Worm (Caenorhabditis elegans) whole organism, young adult: ENCODE data around the gene srd-7.

Experiments
- B0019.2 ChIP-seq: fragments of 200-800 bp; sonication (Bioruptor generic); conservative IDR thresholded peaks from 2 replicates; pipeline ENCODE4 v1.3.6; 2022; ENCODE audit warnings: missing genetic modification reagents, missing genetic modification characterization, missing compliant biosample characterization
- B0035.1 ChIP-seq: sonication (generic microtip); optimal IDR thresholded peaks from 2 replicates; lab custom pipeline; 2016; ENCODE audit warnings: missing genetic modification characterization, mild to moderate bottlenecking, missing compliant biosample characterization, missing genotype, missing genetic modification reagents
- B0261.1 ChIP-seq: sonication (generic microtip); optimal IDR thresholded peaks from 2 replicates; lab custom pipeline; 2016; ENCODE audit warnings: mild to moderate bottlenecking, missing genetic modification characterization, moderate library complexity, missing compliant biosample characterization
- F55B11.4 ChIP-seq: sonication (generic microtip); optimal IDR thresholded peaks from 2 replicates; lab custom pipeline; 2016; ENCODE audit warnings: missing compliant biosample characterization, missing genetic modification characterization, borderline replicate concordance; ENCODE audit not compliant: insufficient read depth
- Y53G8AR.9 ChIP-seq: fragments of 200-800 bp; sonication (Bioruptor generic); conservative IDR thresholded peaks from 2 replicates; pipeline ENCODE4 v1.3.6; 2022; ENCODE audit warnings: missing genetic modification reagents, missing genetic modification characterization, missing compliant biosample characterization
- Y95B8A.8 ChIP-seq: fragments of 200-800 bp; sonication (Bioruptor generic); IDR thresholded peaks from 2 replicates; pipeline ENCODE4 v1.3.6; 2022; ENCODE audit warnings: missing genetic modification reagents, missing genetic modification characterization, missing compliant biosample characterization
- ZK185.1 ChIP-seq: sonication (generic microtip); optimal IDR thresholded peaks from 2 replicates; lab custom pipeline; 2016; ENCODE audit warnings: mild to moderate bottlenecking, missing genetic modification characterization, missing compliant biosample characterization; ENCODE audit not compliant: poor library complexity, severe bottlenecking
- attf-3 ChIP-seq: fragments of 200-800 bp; sonication (Bioruptor generic); conservative IDR thresholded peaks from 2 replicates; pipeline ENCODE4 v1.3.6; 2022; ENCODE audit warnings: missing genetic modification reagents, missing genetic modification characterization, missing compliant biosample characterization
- bed-2 ChIP-seq: fragments of 200-800 bp; sonication (Bioruptor generic); IDR thresholded peaks from 2 replicates; pipeline ENCODE4 v1.3.6; 2022; ENCODE audit warnings: missing genetic modification reagents, missing genetic modification characterization, missing compliant biosample characterization
- cebp-1 ChIP-seq, 2 experiments: fragments of 200-800 bp in 1 of 2; sonication (Bioruptor generic) in 1 of 2; sonication (generic microtip) in 1 of 2; IDR thresholded peaks in 1 of 2; optimal IDR thresholded peaks in 1 of 2; 2 replicates each; pipeline versions ENCODE4 v1.3.6 to Lab custom; 2017 to 2022; ENCODE audit warnings: missing compliant biosample characterization in 2 of 2, missing genetic modification characterization in 2 of 2, mild to moderate bottlenecking in 1 of 2, missing genetic modification reagents in 1 of 2, moderate library complexity in 1 of 2
- ceh-100 ChIP-seq: fragments of 200-800 bp; sonication (Bioruptor generic); IDR thresholded peaks from 2 replicates; pipeline ENCODE4 v1.3.6; 2022; ENCODE audit warnings: missing genetic modification reagents, missing genetic modification characterization, missing compliant biosample characterization
- ceh-27 ChIP-seq: fragments of 200-800 bp; sonication (Bioruptor generic); optimal IDR thresholded peaks from 2 replicates; lab custom pipeline; 2018; ENCODE audit warnings: mild to moderate bottlenecking, missing genetic modification characterization, moderate library complexity, missing compliant biosample characterization
- die-1 ChIP-seq: sonication (generic microtip); optimal IDR thresholded peaks from 2 replicates; lab custom pipeline; 2016; ENCODE audit warnings: missing genotype, mild to moderate bottlenecking, missing genetic modification characterization, missing compliant biosample characterization
- dpff-1 ChIP-seq: sonication (generic microtip); optimal IDR thresholded peaks from 2 replicates; lab custom pipeline; 2017; ENCODE audit warnings: mild to moderate bottlenecking, missing genetic modification characterization, missing compliant biosample characterization
- ekl-4 ChIP-seq: fragments of 200-800 bp; sonication (Bioruptor generic); IDR thresholded peaks from 2 replicates; pipeline ENCODE4 v1.3.6; 2022; ENCODE audit warnings: missing genetic modification reagents, missing genetic modification characterization, missing compliant biosample characterization
- him-1 ChIP-seq: sonication (generic microtip); optimal IDR thresholded peaks from 2 replicates; lab custom pipeline; 2016; ENCODE audit warnings: missing genotype, missing genetic modification reagents, missing genetic modification characterization, missing compliant biosample characterization
- hsf-1 ChIP-seq: fragments of 200-800 bp; sonication (Bioruptor generic); IDR thresholded peaks from 2 replicates; pipeline ENCODE4 v1.3.6; 2022; ENCODE audit warnings: missing genetic modification reagents, missing genetic modification characterization, missing compliant biosample characterization
- let-526 ChIP-seq: fragments of 200-800 bp; sonication (Bioruptor generic); IDR thresholded peaks from 2 replicates; pipeline ENCODE4 v1.3.6; 2022; ENCODE audit warnings: missing genetic modification reagents, missing genetic modification characterization, missing compliant biosample characterization
- let-607 ChIP-seq, 2 experiments: fragments of 200-800 bp in 1 of 2; sonication (Bioruptor generic) in 1 of 2; sonication (generic microtip) in 1 of 2; optimal IDR thresholded peaks; 2 replicates each; lab custom pipeline; 2016 to 2018; ENCODE audit warnings: mild to moderate bottlenecking in 2 of 2, missing compliant biosample characterization in 2 of 2, missing genetic modification characterization in 2 of 2, moderate library complexity in 2 of 2, missing genotype in 1 of 2
- lir-1 ChIP-seq: fragments of 200-800 bp; sonication (Bioruptor generic); conservative IDR thresholded peaks from 2 replicates; pipeline ENCODE4 v1.3.6; 2022; ENCODE audit warnings: missing genetic modification reagents, missing genetic modification characterization, missing compliant biosample characterization
- lsl-1 ChIP-seq: fragments of 200-800 bp; sonication (Bioruptor generic); optimal IDR thresholded peaks from 2 replicates; lab custom pipeline; 2018; ENCODE audit warnings: mild to moderate bottlenecking, missing genetic modification characterization, moderate library complexity, missing compliant biosample characterization
- madf-3 ChIP-seq: fragments of 200-800 bp; sonication (Bioruptor generic); IDR thresholded peaks from 2 replicates; pipeline ENCODE4 v1.3.6; 2022; ENCODE audit warnings: missing genetic modification reagents, missing genetic modification characterization, missing compliant biosample characterization
- nfyb-1 ChIP-seq: fragments of 200-800 bp; sonication (Bioruptor generic); IDR thresholded peaks from 2 replicates; pipeline ENCODE4 v1.3.6; 2022; ENCODE audit warnings: missing genetic modification reagents, missing genetic modification characterization, missing compliant biosample characterization
- nhr-120 ChIP-seq: fragments of 200-800 bp; sonication (Bioruptor generic); IDR thresholded peaks from 2 replicates; pipeline ENCODE4 v1.3.6; 2022; ENCODE audit warnings: missing genetic modification characterization, missing compliant biosample characterization
- nhr-179 ChIP-seq: sonication (generic microtip); optimal IDR thresholded peaks from 2 replicates; lab custom pipeline; 2016; ENCODE audit warnings: mild to moderate bottlenecking, missing genetic modification characterization, missing compliant biosample characterization
- nhr-90 ChIP-seq: sonication (generic microtip); optimal IDR thresholded peaks from 2 replicates; lab custom pipeline; 2016; ENCODE audit warnings: missing genotype, mild to moderate bottlenecking, missing genetic modification characterization, missing compliant biosample characterization
- pha-4 ChIP-seq: fragments of 150-350 bp; sonication (generic microtip); optimal IDR thresholded peaks from 2 replicates; lab custom pipeline; 2014; ENCODE audit warnings: missing biosample characterization, missing genetic modification reagents, missing genetic modification characterization
- snpc-4 ChIP-seq, 5 experiments: fragments of 150-350 bp in 1 of 5; sonication (generic microtip) in 4 of 5; optimal IDR thresholded peaks; 2 replicates each; lab custom pipeline; 2014 to 2018; ENCODE audit warnings: missing genetic modification characterization in 5 of 5, missing biosample characterization in 3 of 5, antibody characterized with exemption in 2 of 5, mild to moderate bottlenecking in 2 of 5, missing compliant biosample characterization in 2 of 5, missing genotype in 2 of 5, moderate library complexity in 2 of 5, missing genetic modification reagents in 1 of 5
- somi-1 ChIP-seq: fragments of 200-800 bp; sonication (Bioruptor generic); optimal IDR thresholded peaks from 2 replicates; lab custom pipeline; 2018; ENCODE audit warnings: mild to moderate bottlenecking, missing genetic modification characterization, missing compliant biosample characterization
- tbx-9 ChIP-seq: sonication (generic microtip); optimal IDR thresholded peaks from 2 replicates; lab custom pipeline; 2016; ENCODE audit warnings: borderline replicate concordance, missing genetic modification characterization, inconsistent platforms, missing compliant biosample characterization
- tlf-1 ChIP-seq: fragments of 200-800 bp; sonication (Bioruptor generic); optimal IDR thresholded peaks from 2 replicates; lab custom pipeline; 2018; ENCODE audit warnings: mild to moderate bottlenecking, missing genetic modification characterization, missing compliant biosample characterization
- unc-62 ChIP-seq: fragments of 150-350 bp; optimal IDR thresholded peaks from 2 replicates; lab custom pipeline; 2014; ENCODE audit warnings: missing biosample characterization, missing genetic modification reagents, missing genetic modification characterization
- ztf-26 ChIP-seq: sonication (generic microtip); optimal IDR thresholded peaks from 2 replicates; lab custom pipeline; 2017; ENCODE audit warnings: missing genetic modification characterization, missing compliant biosample characterization
- ztf-3 ChIP-seq: fragments of 200-800 bp; sonication (Bioruptor generic); optimal IDR thresholded peaks from 2 replicates; lab custom pipeline; 2018; ENCODE audit warnings: mild to moderate bottlenecking, missing genetic modification characterization, missing compliant biosample characterization

The srd-7 gene

ce11 chrIV:10750041-10750440 lies 36.6 kb downstream of the srd-7 start, which contains the start of gene T25B9.1:
Gene T25B9.1 (minus strand): TSS chrIV:10750141.
- no peak for TF ChIP-seq F55B11.4 (tag; lab: Kevin White, UChicago)
- no peak for TF ChIP-seq cebp-1 (GFP tag; IDR thresholded peaks at IDR 0.05; lab: Robert Waterston, UW)
- no peak for TF ChIP-seq cebp-1 (tag; optimal IDR thresholded peaks at IDR 0.05; lab: Kevin White, UChicago)
- no peak for TF ChIP-seq unc-62 (GFP tag; lab: Kevin White, UChicago)
- no peak for TF ChIP-seq Y53G8AR.9 (GFP tag; lab: Robert Waterston, UW)
- TF ChIP-seq B0019.2 (GFP tag; lab: Robert Waterston, UW): no peak
- no peak for TF ChIP-seq die-1 (tag; lab: Kevin White, UChicago)
- no peak for TF ChIP-seq pha-4 (tag; lab: Kevin White, UChicago)
- no peak for TF ChIP-seq madf-3 (GFP tag; lab: Robert Waterston, UW)
- no peak for TF ChIP-seq somi-1 (GFP tag; lab: Kevin White, UChicago)
- TF ChIP-seq ekl-4 (GFP tag; lab: Robert Waterston, UW): no peak
- TF ChIP-seq dpff-1: no peak
- no peak for TF ChIP-seq nhr-90 (tag; lab: Kevin White, UChicago)
- no peak for TF ChIP-seq ztf-3 (GFP tag; lab: Kevin White, UChicago)
- TF ChIP-seq nhr-120: no peak
- TF ChIP-seq ZK185.1 (tag; lab: Kevin White, UChicago): no peak
- TF ChIP-seq lsl-1: no peak
- TF ChIP-seq ztf-26 (tag; lab: Kevin White, UChicago): no peak
- TF ChIP-seq Y95B8A.8: no peak
- no peak for TF ChIP-seq attf-3 (GFP tag; lab: Robert Waterston, UW)

ce11 chrIV:10745332-10745731 lies 41.3 kb downstream of the srd-7 start:
- TF ChIP-seq hsf-1 (GFP tag; lab: Robert Waterston, UW): no peak
- no peak for TF ChIP-seq let-607 (tag; optimal IDR thresholded peaks at IDR 0.05; lab: Kevin White, UChicago)
- TF ChIP-seq ceh-100 (GFP tag; lab: Robert Waterston, UW): no peak
- no peak for TF ChIP-seq nhr-179

- TF ChIP-seq tbx-9 (no peak), B0035.1 (tag; lab: Kevin White, UChicago) (no peak), ceh-27 (GFP tag; lab: Kevin White, UChicago) (no peak), B0261.1 (tag; lab: Kevin White, UChicago) (no peak), lir-1 (no peak), bed-2 (GFP tag; lab: Robert Waterston, UW) (no peak), somi-1 (GFP tag; lab: Kevin White, UChicago) (no peak), him-1 (tag; lab: Kevin White, UChicago) (no peak), tlf-1 (GFP tag; lab: Kevin White, UChicago) (no peak), snpc-4 (GFP tag; optimal IDR thresholded peaks at IDR 0.05; lab: Kevin White, UChicago) (no peak), snpc-4 (tag; optimal IDR thresholded peaks at IDR 0.05; lab: Kevin White, UChicago) (no peak), let-526 (GFP tag; lab: Robert Waterston, UW) (no peak), nfyb-1 (GFP tag; lab: Robert Waterston, UW) (no peak), ZK185.1 (tag; lab: Kevin White, UChicago) (no peak)
Measured at ce11 chrIV:10744475-10744874, 42.2 kb downstream of the srd-7 start, which contains the start of gene T25B9.3. Gene T25B9.3 (plus strand): TSS chrIV:10744775.
